Worm (Caenorhabditis elegans) whole organism, L4 larva: ENCODE measurements around the gene dmd-10.

ENCODE experiments used
- ama-1 ChIP-seq: fragments of 150-350 bp; optimal IDR thresholded peaks from 2 replicates; lab custom pipeline; 2014; ENCODE audit warnings: inconsistent platforms, mixed read lengths
- ceh-20 ChIP-seq: fragments of 200-800 bp; sonication (Bioruptor generic); IDR thresholded peaks from 2 replicates; pipeline ENCODE4 v1.3.6; 2022; ENCODE audit warnings: missing genetic modification reagents, missing genetic modification characterization, missing compliant biosample characterization
- ceh-62 ChIP-seq: sonication (generic microtip); optimal IDR thresholded peaks from 2 replicates; lab custom pipeline; 2017; ENCODE audit warnings: missing biosample characterization, missing genetic modification characterization
- dpl-1 ChIP-seq: fragments of 150-350 bp; optimal IDR thresholded peaks from 2 replicates; lab custom pipeline; 2014; ENCODE audit warnings: missing biosample characterization, missing genetic modification reagents, missing genetic modification characterization
- duxl-1 ChIP-seq: sonication (generic microtip); optimal IDR thresholded peaks from 2 replicates; lab custom pipeline; 2016; ENCODE audit warnings: mild to moderate bottlenecking, missing genetic modification characterization, moderate library complexity, missing compliant biosample characterization; ENCODE audit not compliant: poor library complexity
- dve-1 ChIP-seq: sonication (generic microtip); optimal IDR thresholded peaks from 2 replicates; lab custom pipeline; 2017; ENCODE audit warnings: antibody characterized with exemption, mild to moderate bottlenecking, missing genetic modification characterization, missing compliant biosample characterization; ENCODE audit not compliant: insufficient read depth
- fkh-10 ChIP-seq: fragments of 150-350 bp; optimal IDR thresholded peaks from 2 replicates; lab custom pipeline; 2014; ENCODE audit warnings: missing biosample characterization, missing genetic modification reagents, missing genetic modification characterization
- lin-29 ChIP-seq: fragments of 200-800 bp; sonication (Bioruptor generic); IDR thresholded peaks from 2 replicates; pipeline ENCODE4 v1.3.6; 2022; ENCODE audit warnings: missing genetic modification reagents, missing genetic modification characterization, missing compliant biosample characterization
- nhr-11 ChIP-seq: fragments of 150-350 bp; optimal IDR thresholded peaks from 2 replicates; lab custom pipeline; 2014; ENCODE audit warnings: missing biosample characterization, missing genetic modification characterization
- nhr-237 ChIP-seq: sonication (generic microtip); optimal IDR thresholded peaks from 2 replicates; lab custom pipeline; 2017; ENCODE audit warnings: missing biosample characterization, missing genetic modification characterization
- pqm-1 ChIP-seq: sonication (generic microtip); optimal IDR thresholded peaks from 2 replicates; lab custom pipeline; 2017; ENCODE audit warnings: missing biosample characterization, missing genetic modification characterization
- unc-39 ChIP-seq: sonication (generic microtip); optimal IDR thresholded peaks from 2 replicates; lab custom pipeline; 2017; ENCODE audit warnings: missing biosample characterization, missing genetic modification characterization
- zag-1 ChIP-seq: fragments of 150-350 bp; optimal IDR thresholded peaks from 2 replicates; lab custom pipeline; 2014; ENCODE audit warnings: missing biosample characterization, missing genetic modification characterization
- ztf-11 ChIP-seq: fragments of 150-350 bp; optimal IDR thresholded peaks from 2 replicates; lab custom pipeline; 2014; ENCODE audit warnings: missing biosample characterization, missing genetic modification characterization

DNA sequence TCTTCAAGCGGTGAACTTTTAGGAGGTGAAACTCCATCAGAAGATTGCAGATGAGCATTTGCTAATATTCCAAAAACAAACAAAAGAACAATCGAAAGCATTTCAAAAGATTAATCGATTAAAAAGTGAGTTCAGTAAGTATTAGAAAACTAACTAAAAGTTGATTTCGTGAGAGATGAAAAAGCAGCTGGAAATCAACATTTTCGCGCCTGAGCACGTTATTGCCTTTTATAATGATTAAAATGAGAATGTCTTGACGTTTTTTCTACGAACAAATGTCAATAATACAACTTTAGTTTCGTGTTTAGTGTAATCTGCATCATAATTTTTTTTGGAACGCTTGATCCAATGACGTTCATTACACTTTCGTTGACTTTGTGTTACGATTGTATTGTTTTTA lies 38.6 kb downstream of the dmd-10 start, which contains the start of gene F57B1.9:
- no peak for TF ChIP-seq fkh-10 (GFP tag; lab: Kevin White, UChicago)
- TF ChIP-seq pqm-1 (tag; lab: Kevin White, UChicago), result no peak
- no peak for TF ChIP-seq zag-1 (tag; lab: Kevin White, UChicago)
- no peak for TF ChIP-seq ceh-20 (GFP tag; lab: Robert Waterston, UW)
- TF ChIP-seq ama-1 (lab: Kevin White, UChicago), result no peak
- no peak for TF ChIP-seq unc-39 (tag; lab: Kevin White, UChicago)
- TF ChIP-seq ceh-62 (tag; lab: Kevin White, UChicago), result no peak
- no peak for TF ChIP-seq nhr-237 (tag; lab: Kevin White, UChicago)
- no peak for TF ChIP-seq lin-29 (GFP tag; lab: Robert Waterston, UW)
- no peak for TF ChIP-seq nhr-11 (tag; lab: Kevin White, UChicago)
- no peak for TF ChIP-seq duxl-1 (tag; lab: Kevin White, UChicago)
- no peak for TF ChIP-seq dpl-1
- no peak for TF ChIP-seq ztf-11 (tag; lab: Kevin White, UChicago)
- TF ChIP-seq dve-1 (tag; lab: Kevin White, UChicago), result no peak
